Worm (Caenorhabditis elegans): ENCODE measurements around the gene neg-1.

ce11 chrV:4357369-4357768, 17.3 kb downstream of the neg-1 start:
- TF ChIP-seq saeg-2 (GFP tag; IDR thresholded peaks at IDR 0.05) (no peak), hlh-30 (tag; optimal IDR thresholded peaks at IDR 0.05; ENCODE audit: insufficient read depth) (no peak), set-16 (GFP tag; IDR thresholded peaks at IDR 0.05) (no peak), pqm-1 (tag; optimal IDR thresholded peaks at IDR 0.05) (no peak), ceh-44 (GFP tag; IDR thresholded peaks at IDR 0.05) (no peak), tra-1 (GFP tag; IDR thresholded peaks at IDR 0.05) (no peak)

Data from whole organism, L4 larva.